Fruit fly (Drosophila melanogaster): Measurements from ENCODE around the gene CG11369.

- no peak for TF ChIP-seq stwl (tag; optimal IDR thresholded peaks at IDR 0.05)
- no peak for TF ChIP-seq Mad (GFP tag; optimal IDR thresholded peaks at IDR 0.05)
- TF ChIP-seq Optix (GFP tag; IDR thresholded peaks at IDR 0.05): no peak
- no peak for TF ChIP-seq pros (GFP tag; optimal IDR thresholded peaks at IDR 0.05)
- TF ChIP-seq usp (GFP tag; optimal IDR thresholded peaks at IDR 0.05): no peak
- TF ChIP-seq Fer3 (tag; optimal IDR thresholded peaks at IDR 0.05): no peak
- no peak for TF ChIP-seq Dad (GFP tag; optimal IDR thresholded peaks at IDR 0.05)
- no peak for TF ChIP-seq CG2875 (GFP tag; optimal IDR thresholded peaks at IDR 0.05)
- no peak for TF ChIP-seq crp (GFP tag; optimal IDR thresholded peaks at IDR 0.05)
- no peak for TF ChIP-seq CG32532 (GFP tag; IDR thresholded peaks at IDR 0.05)
- no peak for TF ChIP-seq cas (GFP tag; IDR thresholded peaks at IDR 0.05)
- TF ChIP-seq PHDP (tag; optimal IDR thresholded peaks at IDR 0.05): no peak
Observed at dm6 chrX:7579810-7580209, 5.7 kb downstream of the CG11369 start.
